Fruit fly (Drosophila melanogaster) whole organism, wandering third instar larva: Measurements from ENCODE around the gene CG31674.

Experiments
- GATAd ChIP-seq: sonication (Bioruptor generic); optimal IDR thresholded peaks from 2 replicates; lab custom pipeline; 2016; ENCODE audit warnings: missing biosample characterization, missing genetic modification characterization
- HLH106 ChIP-seq: fragments of 200-800 bp; optimal IDR thresholded peaks from 3 replicates; lab custom pipeline; 2019; ENCODE audit warnings: missing biosample characterization, mild to moderate bottlenecking, missing genetic modification characterization, moderate library complexity
- br ChIP-seq: fragments of 200-800 bp; sonication (Bioruptor generic); optimal IDR thresholded peaks from 2 replicates; lab custom pipeline; 2016; ENCODE audit warnings: missing biosample characterization, missing genetic modification characterization
- dl ChIP-seq, 2 experiments: fragments of 175-275, 200-275 bp in 1 of 2; fragments of 200-275 bp in 1 of 2; sonication (Bioruptor generic); optimal IDR thresholded peaks; lab custom pipeline; 2018; ENCODE audit warnings: mild to moderate bottlenecking in 2 of 2, missing biosample characterization in 2 of 2, missing genetic modification characterization in 2 of 2, moderate library complexity in 2 of 2; ENCODE audit not compliant: partially characterized antibody in 2 of 2, insufficient read depth in 1 of 2
- foxo ChIP-seq, 2 experiments: fragments of 200-800 bp; sonication (Bioruptor generic); optimal IDR thresholded peaks; 2 replicates in 1 of 2; 3 replicates in 1 of 2; lab custom pipeline; 2016 to 2017; ENCODE audit warnings: missing biosample characterization in 2 of 2, missing genetic modification characterization in 2 of 2
- h ChIP-seq: fragments of 200-800 bp; sonication (Bioruptor generic); optimal IDR thresholded peaks from 3 replicates; lab custom pipeline; 2016; ENCODE audit warnings: missing biosample characterization, mild to moderate bottlenecking, missing genetic modification characterization
- psq ChIP-seq: fragments of 200-800 bp; sonication (Bioruptor generic); optimal IDR thresholded peaks from 3 replicates; lab custom pipeline; 2017; ENCODE audit warnings: missing biosample characterization, mild to moderate bottlenecking, missing genetic modification characterization, moderate library complexity
- sage ChIP-seq: fragments of 200-800 bp; sonication (Bioruptor generic); optimal IDR thresholded peaks from 2 replicates; lab custom pipeline; 2016; ENCODE audit warnings: missing biosample characterization, mild to moderate bottlenecking, missing genetic modification characterization

- no peak for TF ChIP-seq psq (GFP tag; lab: Kevin White, UChicago)
- no peak for TF ChIP-seq h
- TF ChIP-seq br (GFP tag; lab: Kevin White, UChicago): no peak
- no peak for TF ChIP-seq sage (GFP tag; lab: Kevin White, UChicago)
- no peak for TF ChIP-seq foxo (GFP tag; optimal IDR thresholded peaks at IDR 0.05; lab: Kevin White, UChicago)
- no peak for TF ChIP-seq GATAd (GFP tag; lab: Kevin White, UChicago)
- no peak for TF ChIP-seq dl (GFP tag; optimal IDR thresholded peaks at IDR 0.05; lab: Kevin White, UChicago; ENCODE audit: insufficient read depth in 1 of 2, partially characterized antibody in 2 of 2)
- TF ChIP-seq HLH106: no peak
These were observed 38.5 kb upstream of the CG31674 start for dm6 chr2L:20792521-20792920.
